Fruit fly (Drosophila melanogaster): ENCODE measurements around the gene CG31460.

The CG31460 gene

DNA sequence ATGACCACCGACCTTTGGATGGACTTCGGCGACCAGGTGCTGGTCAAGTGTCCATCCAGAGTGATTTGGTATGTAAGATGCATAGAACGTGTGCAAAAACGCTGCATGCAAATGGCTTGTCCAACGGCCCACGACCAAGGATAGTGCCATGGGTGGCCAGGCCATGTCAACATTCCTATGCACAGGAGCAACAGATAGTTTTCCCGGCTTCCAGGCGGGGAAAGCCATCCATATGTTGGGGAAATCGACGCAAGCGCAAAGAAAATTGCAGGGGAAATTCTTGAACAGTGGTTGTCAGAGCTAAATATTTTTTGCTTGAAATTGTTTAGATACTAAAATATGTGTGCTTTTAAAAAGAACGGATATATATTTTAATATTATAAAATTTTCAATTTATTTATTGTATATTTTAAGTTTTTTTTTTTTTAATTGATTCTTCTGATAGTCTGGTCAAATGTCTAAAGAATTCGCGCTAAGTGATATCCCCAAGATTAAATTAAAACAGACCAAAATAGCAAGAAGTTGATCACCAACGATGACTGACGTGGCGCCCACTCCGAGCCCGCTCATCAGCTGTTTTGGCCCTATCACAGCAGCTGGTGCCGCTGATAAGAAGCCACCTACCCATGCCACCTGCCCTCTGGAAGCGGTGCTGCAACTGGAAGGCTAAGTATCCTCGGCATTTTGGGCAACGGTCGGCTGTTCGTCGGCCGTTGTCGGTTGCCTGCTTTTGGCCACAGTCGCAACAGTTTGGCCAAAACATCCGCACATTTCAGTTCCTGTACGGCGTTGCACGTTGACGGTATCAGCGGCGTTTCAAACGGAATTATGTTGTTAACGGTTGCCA, 15.2 kb downstream of the CG31460 start, which contains the start of gene 5-HT2B (continued):
- TF ChIP-seq CG16779 (GFP tag; IDR thresholded peaks at IDR 0.05) (no peak), Bdp1 (GFP tag; optimal IDR thresholded peaks at IDR 0.05) (no peak), CG10321 (GFP tag; IDR thresholded peaks at IDR 0.05) (no peak), CG17186 (GFP tag; optimal IDR thresholded peaks at IDR 0.05) (no peak), CG17361 (GFP tag; IDR thresholded peaks at IDR 0.05) (no peak), CG10565 (GFP tag; optimal IDR thresholded peaks at IDR 0.05) (no peak), danr (GFP tag; IDR thresholded peaks at IDR 0.05) (no peak), CG3065 (GFP tag; optimal IDR thresholded peaks at IDR 0.05) (no peak), maf-S (GFP tag; optimal IDR thresholded peaks at IDR 0.05) (no peak), CG9727 (GFP tag; optimal IDR thresholded peaks at IDR 0.05) (peak; percentile 37), bcd (GFP tag; optimal IDR thresholded peaks at IDR 0.05) (peak; percentile 31), sens-2 (GFP tag; IDR thresholded peaks at IDR 0.05) (no peak), prd (optimal IDR thresholded peaks at IDR 0.05) (no peak), prd (GFP tag; IDR thresholded peaks at IDR 0.05) (0 out of 3 replicates have a peak, but pooled peaks have one; percentile 5), zen (tag; optimal IDR thresholded peaks at IDR 0.05) (no peak), Six4 (GFP tag; optimal IDR thresholded peaks at IDR 0.05) (no peak), HLH3B (GFP tag; IDR thresholded peaks at IDR 0.05) (no peak), jumu (GFP tag; optimal IDR thresholded peaks at IDR 0.05) (no peak), CG12104 (GFP tag; optimal IDR thresholded peaks at IDR 0.05) (no peak), CG13624 (GFP tag; optimal IDR thresholded peaks at IDR 0.05) (no peak), CG7987 (GFP tag; optimal IDR thresholded peaks at IDR 0.05) (no peak), CG30431 (GFP tag; optimal IDR thresholded peaks at IDR 0.05) (no peak), CG1529 (GFP tag; optimal IDR thresholded peaks at IDR 0.05) (no peak), Doc3 (GFP tag; IDR thresholded peaks at IDR 0.05; ENCODE audit: partially characterized antibody) (no peak), Meics (GFP tag; optimal IDR thresholded peaks at IDR 0.05) (peak; percentile 65), CG6254 (GFP tag; optimal IDR thresholded peaks at IDR 0.05) (no peak), scrt (GFP tag; optimal IDR thresholded peaks at IDR 0.05) (peak; percentile 91), CG7786 (GFP tag; optimal IDR thresholded peaks at IDR 0.05) (no peak), onecut (GFP tag; IDR thresholded peaks at IDR 0.05) (no peak), amos (GFP tag; IDR thresholded peaks at IDR 0.05; ENCODE audit: partially characterized antibody) (no peak), CG12744 (GFP tag; optimal IDR thresholded peaks at IDR 0.05) (no peak), mam (GFP tag; optimal IDR thresholded peaks at IDR 0.05) (peak; percentile 5), Aef1 (GFP tag; IDR thresholded peaks at IDR 0.05) (peak; percentile 23; the same call in 1 of the 3 replicates), pnt (GFP tag; optimal IDR thresholded peaks at IDR 0.05) (no peak), dpn (GFP tag; optimal IDR thresholded peaks at IDR 0.05) (peak in 1 of 2 experiments; percentile 36), CG18599 (GFP tag; optimal IDR thresholded peaks at IDR 0.05) (peak; percentile 86), oc (tag; optimal IDR thresholded peaks at IDR 0.05) (no peak), Atf3 (GFP tag; optimal IDR thresholded peaks at IDR 0.05) (no peak), row (GFP tag; IDR thresholded peaks at IDR 0.05) (peak; percentile 30; the same call in 1 of the 3 replicates), D (optimal IDR thresholded peaks at IDR 0.05) (no peak), D (GFP tag; optimal IDR thresholded peaks at IDR 0.05) (no peak), sna (GFP tag; IDR thresholded peaks at IDR 0.05; ENCODE audit: partially characterized antibody) (no peak), CG34376 (GFP tag; optimal IDR thresholded peaks at IDR 0.05) (no peak), CG18262 (tag; optimal IDR thresholded peaks at IDR 0.05) (no peak), dysf (GFP tag; IDR thresholded peaks at IDR 0.05) (peak; percentile 27; the same call in 1 of the 3 replicates), luna (GFP tag; optimal IDR thresholded peaks at IDR 0.05) (no peak), ac (GFP tag; optimal IDR thresholded peaks at IDR 0.05) (no peak), CG15269 (tag; optimal IDR thresholded peaks at IDR 0.05) (peak; percentile 51), pros (GFP tag; optimal IDR thresholded peaks at IDR 0.05) (no peak), CG13296 (GFP tag; optimal IDR thresholded peaks at IDR 0.05) (peak; percentile 44)
